Worm (Caenorhabditis elegans): ENCODE data around the gene C06E1.1.

DNA sequence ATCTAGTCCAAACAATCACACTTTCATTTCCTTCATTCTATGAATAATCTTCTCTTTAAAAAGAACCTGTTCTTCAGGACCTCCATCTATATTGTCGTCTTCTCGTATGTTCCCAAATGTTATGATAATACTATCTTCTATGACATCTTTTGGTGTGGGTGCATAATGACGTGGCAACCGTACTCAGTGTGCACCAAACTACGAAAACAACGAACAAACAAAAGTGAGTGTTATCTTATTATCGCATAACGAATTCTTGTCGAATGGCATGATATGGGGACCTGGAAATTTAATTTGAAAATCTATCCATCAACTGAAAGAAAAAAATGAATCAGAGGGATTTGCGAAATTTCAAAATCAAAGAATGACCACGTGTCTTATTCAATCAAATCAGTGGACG lies 50.4 kb downstream of the C06E1.1 start:
- TF ChIP-seq madf-10 (tag; optimal IDR thresholded peaks at IDR 0.05): no peak
- TF ChIP-seq aptf-2 (GFP tag; conservative IDR thresholded peaks at IDR 0.05): no peak
- TF ChIP-seq ccch-3 (GFP tag; optimal IDR thresholded peaks at IDR 0.05): no peak
